Worm (Caenorhabditis elegans): ENCODE results near the gene alkb-8.

DNA sequence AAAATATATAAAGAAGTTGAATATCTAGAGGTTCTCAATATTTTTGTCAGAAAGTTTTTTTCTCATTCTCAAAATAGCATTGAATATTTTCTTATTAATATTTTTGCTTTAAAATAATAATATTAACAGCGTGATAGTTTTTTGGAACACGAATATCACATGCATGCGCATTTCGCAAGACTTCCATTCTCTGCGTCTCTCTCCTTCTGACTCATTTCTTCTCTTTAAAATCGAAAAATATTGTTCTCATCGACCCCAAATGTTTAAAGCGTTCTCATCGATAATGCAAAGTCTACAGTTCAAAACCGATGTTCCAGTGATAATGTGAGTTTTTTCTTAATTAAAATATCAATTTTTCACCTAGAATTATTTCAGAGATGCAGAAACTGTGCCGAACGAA lies 5.7 kb upstream of the alkb-8 start, which contains the start of gene C14B1.3:
- TF ChIP-seq ama-1 (optimal IDR thresholded peaks at IDR 0.05): peak; percentile 39
- TF ChIP-seq ama-1 (GFP tag; optimal IDR thresholded peaks at IDR 0.05): no peak
- TF ChIP-seq hmg-1.2 (GFP tag; IDR thresholded peaks at IDR 0.05): peak; percentile 28; the same call in 1 of the 2 replicates
- TF ChIP-seq Y95B8A.8 (GFP tag; IDR thresholded peaks at IDR 0.05): no peak

All from whole organism, young adult.